Fruit fly (Drosophila melanogaster) whole organism, embryonic: ENCODE data around the gene Lst8.

Experiments used
- Atf-2 ChIP-seq: fragments of 200-800 bp; sonication (Bioruptor generic); optimal IDR thresholded peaks from 2 replicates; lab custom pipeline; 2016; ENCODE audit warnings: missing biosample characterization, missing genetic modification characterization
- BEAF-32 ChIP-seq: fragments of 200-800 bp; sonication (Bioruptor generic); optimal IDR thresholded peaks from 3 replicates; lab custom pipeline; 2017; ENCODE audit warnings: missing biosample characterization, missing genetic modification characterization, mild to moderate bottlenecking, moderate library complexity, missing genetic modification reagents
- Bteb2 ChIP-seq: fragments of 200-800 bp; sonication (Bioruptor generic); optimal IDR thresholded peaks from 2 replicates; lab custom pipeline; 2016; ENCODE audit warnings: missing biosample characterization, missing genetic modification characterization
- CG10959 ChIP-seq: fragments of 200-800 bp; sonication (Bioruptor generic); IDR thresholded peaks from 2 replicates; pipeline ENCODE4 v1.3.6; 2022; ENCODE audit warnings: missing biosample characterization, missing genetic modification characterization
- CG12299 ChIP-seq: fragments of 200-800 bp; sonication (Bioruptor generic); optimal IDR thresholded peaks from 2 replicates; lab custom pipeline; 2018; ENCODE audit warnings: missing biosample characterization, mild to moderate bottlenecking, missing genetic modification characterization
- CG12659 ChIP-seq: fragments of 200-800 bp; sonication (Bioruptor generic); optimal IDR thresholded peaks from 3 replicates; lab custom pipeline; 2017; ENCODE audit warnings: mild to moderate bottlenecking, missing biosample characterization, missing genetic modification reagents, missing genetic modification characterization
- CG14667 ChIP-seq: fragments of 200-800 bp; sonication (Bioruptor generic); IDR thresholded peaks from 2 replicates; pipeline ENCODE4 v1.3.6; 2022; ENCODE audit warnings: missing biosample characterization, missing genetic modification characterization
- CG1603 ChIP-seq: fragments of 200-800 bp; sonication (Bioruptor generic); optimal IDR thresholded peaks from 2 replicates; lab custom pipeline; 2019; ENCODE audit warnings: missing biosample characterization, mild to moderate bottlenecking, missing genetic modification characterization, moderate library complexity
- CG16863 ChIP-seq: fragments of 200-800 bp; sonication (Bioruptor generic); optimal IDR thresholded peaks from 3 replicates; lab custom pipeline; 2016; ENCODE audit warnings: missing biosample characterization, missing genetic modification characterization
- CG33213 ChIP-seq: fragments of 200-800 bp; sonication (Bioruptor generic); optimal IDR thresholded peaks from 3 replicates; lab custom pipeline; 2016; ENCODE audit warnings: missing biosample characterization, missing genetic modification characterization
- CG3838 ChIP-seq: fragments of 200-800 bp; sonication (Bioruptor generic); optimal IDR thresholded peaks from 3 replicates; lab custom pipeline; 2016; ENCODE audit warnings: missing biosample characterization, missing genetic modification characterization
- CG3995 ChIP-seq: fragments of 200-800 bp; sonication (Bioruptor generic); optimal IDR thresholded peaks from 3 replicates; lab custom pipeline; 2016; ENCODE audit warnings: missing biosample characterization, missing genetic modification characterization
- CG43689 ChIP-seq: fragments of 200-800 bp; sonication (Bioruptor generic); IDR thresholded peaks from 2 replicates; pipeline ENCODE4 v1.3.6; 2022; ENCODE audit warnings: missing biosample characterization, missing genetic modification characterization
- CG4820 ChIP-seq: fragments of 200-800 bp; sonication (Bioruptor generic); optimal IDR thresholded peaks from 3 replicates; lab custom pipeline; 2016; ENCODE audit warnings: missing biosample characterization, missing genetic modification characterization
- CG5180 ChIP-seq: fragments of 200-800 bp; sonication (Bioruptor generic); optimal IDR thresholded peaks from 3 replicates; lab custom pipeline; 2017; ENCODE audit warnings: missing biosample characterization, missing genetic modification characterization, mild to moderate bottlenecking, moderate library complexity, missing genetic modification reagents
- CG7271 ChIP-seq: fragments of 200-800 bp; sonication (Bioruptor generic); optimal IDR thresholded peaks from 2 replicates; lab custom pipeline; 2018; ENCODE audit warnings: missing biosample characterization, mild to moderate bottlenecking, missing genetic modification characterization, moderate library complexity
- CG7745 ChIP-seq: fragments of 200-800 bp; sonication (Bioruptor generic); optimal IDR thresholded peaks from 2 replicates; lab custom pipeline; 2018; ENCODE audit warnings: missing biosample characterization, mild to moderate bottlenecking, missing genetic modification characterization, moderate library complexity
- CG8478 ChIP-seq: fragments of >200 bp; optimal IDR thresholded peaks from 2 replicates; lab custom pipeline; 2018
- CG9215 ChIP-seq: fragments of 200-800 bp; sonication (Bioruptor generic); IDR thresholded peaks from 2 replicates; pipeline ENCODE4 v1.3.6; 2022; ENCODE audit warnings: missing biosample characterization, missing genetic modification characterization
- CG9437 ChIP-seq: fragments of 200-800 bp; sonication (Bioruptor generic); optimal IDR thresholded peaks from 2 replicates; lab custom pipeline; 2018; ENCODE audit warnings: missing biosample characterization, mild to moderate bottlenecking, missing genetic modification characterization
- CkIIα-i1 ChIP-seq: fragments of 200-800 bp; sonication (Bioruptor generic); IDR thresholded peaks from 2 replicates; pipeline ENCODE4 v1.3.6; 2022; ENCODE audit warnings: missing biosample characterization, missing genetic modification characterization
- ERR ChIP-seq: fragments of 200-800 bp; sonication (Bioruptor generic); optimal IDR thresholded peaks from 2 replicates; lab custom pipeline; 2016; ENCODE audit warnings: missing biosample characterization, missing genetic modification characterization
- Fer1 ChIP-seq: fragments of 200-800 bp; sonication (Bioruptor generic); optimal IDR thresholded peaks from 2 replicates; lab custom pipeline; 2017; ENCODE audit warnings: missing biosample characterization, mild to moderate bottlenecking, missing genetic modification characterization
- H15 ChIP-seq: fragments of 200-800 bp; sonication (Bioruptor generic); IDR thresholded peaks from 3 replicates; pipeline ENCODE4 v1.3.6; 2022; ENCODE audit warnings: missing biosample characterization, missing genetic modification characterization
- H2.0 ChIP-seq: fragments of 200-800 bp; sonication (Bioruptor generic); IDR thresholded peaks from 2 replicates; pipeline ENCODE4 v1.3.6; 2022; ENCODE audit warnings: missing biosample characterization, missing genetic modification characterization
- Lim3 ChIP-seq: fragments of 200-800 bp; sonication (Bioruptor generic); IDR thresholded peaks from 2 replicates; pipeline ENCODE4 v1.3.6; 2022; ENCODE audit warnings: missing biosample characterization, missing genetic modification characterization
- Mad ChIP-seq: fragments of 200-800 bp; sonication (Bioruptor generic); optimal IDR thresholded peaks from 2 replicates; lab custom pipeline; 2016; ENCODE audit warnings: missing biosample characterization, missing genetic modification characterization
- Oaz ChIP-seq: fragments of 200-800 bp; sonication (Bioruptor generic); IDR thresholded peaks from 2 replicates; pipeline ENCODE4 v1.3.6; 2022; ENCODE audit warnings: missing biosample characterization, missing genetic modification characterization
- Rfx ChIP-seq: fragments of 200-800 bp; sonication (Bioruptor generic); IDR thresholded peaks from 2 replicates; pipeline ENCODE4 v1.3.6; 2022; ENCODE audit warnings: missing biosample characterization, missing genetic modification characterization
- Sry-β ChIP-seq: fragments of 200-800 bp; sonication (Bioruptor generic); optimal IDR thresholded peaks from 2 replicates; lab custom pipeline; 2018; ENCODE audit warnings: missing biosample characterization, mild to moderate bottlenecking, missing genetic modification characterization, moderate library complexity
- TFAM ChIP-seq: fragments of 200-800 bp; sonication (Bioruptor generic); optimal IDR thresholded peaks from 2 replicates; lab custom pipeline; 2017; ENCODE audit warnings: missing biosample characterization, missing genetic modification characterization, inconsistent platforms
- YL-1 ChIP-seq: fragments of 200-800 bp; sonication (Bioruptor generic); optimal IDR thresholded peaks from 3 replicates; lab custom pipeline; 2017; ENCODE audit warnings: missing biosample characterization, mild to moderate bottlenecking, missing genetic modification characterization
- ase ChIP-seq: fragments of 200-800 bp; sonication (Bioruptor generic); IDR thresholded peaks from 3 replicates; pipeline ENCODE4 v1.3.6; 2022; ENCODE audit warnings: missing biosample characterization, missing genetic modification characterization
- cas ChIP-seq: fragments of 200-800 bp; sonication (Bioruptor generic); IDR thresholded peaks from 2 replicates; pipeline ENCODE4 v1.3.6; 2022; ENCODE audit warnings: missing biosample characterization, missing genetic modification characterization
- cato ChIP-seq: fragments of 200-800 bp; sonication (Bioruptor generic); optimal IDR thresholded peaks from 2 replicates; lab custom pipeline; 2016; ENCODE audit warnings: missing biosample characterization, missing genetic modification characterization, borderline replicate concordance
- chinmo ChIP-seq: fragments of 200-800 bp; sonication (Bioruptor generic); IDR thresholded peaks from 4 replicates; pipeline ENCODE4 v1.3.6; 2022; ENCODE audit warnings: missing biosample characterization, missing genetic modification characterization; ENCODE audit not compliant: partially characterized antibody
- corto ChIP-seq: fragments of 200-800 bp; sonication (Bioruptor generic); optimal IDR thresholded peaks from 2 replicates; lab custom pipeline; 2016; ENCODE audit warnings: missing biosample characterization, mild to moderate bottlenecking, missing genetic modification characterization, moderate library complexity
- dati ChIP-seq: fragments of 200-800 bp; sonication (Bioruptor generic); IDR thresholded peaks from 2 replicates; pipeline ENCODE4 v1.3.6; 2022; ENCODE audit warnings: missing biosample characterization, missing genetic modification characterization
- disco-r ChIP-seq: fragments of 200-800 bp; sonication (Bioruptor generic); optimal IDR thresholded peaks from 2 replicates; lab custom pipeline; 2016; ENCODE audit warnings: missing biosample characterization, missing genetic modification characterization
- dpn ChIP-seq, 2 experiments: fragments of 200-800 bp; sonication (Bioruptor generic); optimal IDR thresholded peaks; 3 replicates each; lab custom pipeline; 2016; ENCODE audit warnings: missing biosample characterization in 2 of 2, missing genetic modification characterization in 2 of 2
- fru ChIP-seq: fragments of >200 bp; optimal IDR thresholded peaks from 2 replicates; lab custom pipeline; 2017
- gsb ChIP-seq: fragments of 200-800 bp; sonication (Bioruptor generic); IDR thresholded peaks from 2 replicates; pipeline ENCODE4 v1.3.6; 2022; ENCODE audit warnings: missing biosample characterization, missing genetic modification characterization
- h ChIP-seq: fragments of >200 bp; optimal IDR thresholded peaks from 2 replicates; lab custom pipeline; 2017
- hkb ChIP-seq, 2 experiments: fragments of 200-800 bp in 1 of 2; fragments of >200 bp in 1 of 2; sonication (Bioruptor generic) in 1 of 2; IDR thresholded peaks in 1 of 2; optimal IDR thresholded peaks in 1 of 2; 2 replicates each; pipeline versions ENCODE4 v1.3.6 to Lab custom; 2017 to 2022; ENCODE audit warnings: missing biosample characterization in 1 of 2, missing genetic modification characterization in 1 of 2
- jumu ChIP-seq: fragments of 200-800 bp; sonication (Bioruptor generic); optimal IDR thresholded peaks from 3 replicates; lab custom pipeline; 2016; ENCODE audit warnings: missing biosample characterization, missing genetic modification characterization
- lab ChIP-seq: fragments of 200-800 bp; sonication (Bioruptor generic); optimal IDR thresholded peaks from 3 replicates; lab custom pipeline; 2017; ENCODE audit warnings: missing biosample characterization, missing genetic modification characterization, mild to moderate bottlenecking, moderate library complexity, missing genetic modification reagents
- luna ChIP-seq: fragments of 200-800 bp; sonication (Bioruptor generic); optimal IDR thresholded peaks from 2 replicates; lab custom pipeline; 2016; ENCODE audit warnings: missing biosample characterization, missing genetic modification characterization
- nau ChIP-seq: fragments of 200-800 bp; sonication (Bioruptor generic); optimal IDR thresholded peaks from 3 replicates; lab custom pipeline; 2017; ENCODE audit warnings: missing biosample characterization, mild to moderate bottlenecking, missing genetic modification characterization, missing genetic modification reagents
- slp2 ChIP-seq: fragments of 200-800 bp; sonication (Bioruptor generic); optimal IDR thresholded peaks from 2 replicates; lab custom pipeline; 2016; ENCODE audit warnings: missing biosample characterization, missing genetic modification characterization
- unc-4 ChIP-seq: fragments of 200-800 bp; sonication (Bioruptor generic); IDR thresholded peaks from 2 replicates; pipeline ENCODE4 v1.3.6; 2022; ENCODE audit warnings: missing biosample characterization, missing genetic modification characterization; ENCODE audit not compliant: partially characterized antibody

Lst8 gene

DNA sequence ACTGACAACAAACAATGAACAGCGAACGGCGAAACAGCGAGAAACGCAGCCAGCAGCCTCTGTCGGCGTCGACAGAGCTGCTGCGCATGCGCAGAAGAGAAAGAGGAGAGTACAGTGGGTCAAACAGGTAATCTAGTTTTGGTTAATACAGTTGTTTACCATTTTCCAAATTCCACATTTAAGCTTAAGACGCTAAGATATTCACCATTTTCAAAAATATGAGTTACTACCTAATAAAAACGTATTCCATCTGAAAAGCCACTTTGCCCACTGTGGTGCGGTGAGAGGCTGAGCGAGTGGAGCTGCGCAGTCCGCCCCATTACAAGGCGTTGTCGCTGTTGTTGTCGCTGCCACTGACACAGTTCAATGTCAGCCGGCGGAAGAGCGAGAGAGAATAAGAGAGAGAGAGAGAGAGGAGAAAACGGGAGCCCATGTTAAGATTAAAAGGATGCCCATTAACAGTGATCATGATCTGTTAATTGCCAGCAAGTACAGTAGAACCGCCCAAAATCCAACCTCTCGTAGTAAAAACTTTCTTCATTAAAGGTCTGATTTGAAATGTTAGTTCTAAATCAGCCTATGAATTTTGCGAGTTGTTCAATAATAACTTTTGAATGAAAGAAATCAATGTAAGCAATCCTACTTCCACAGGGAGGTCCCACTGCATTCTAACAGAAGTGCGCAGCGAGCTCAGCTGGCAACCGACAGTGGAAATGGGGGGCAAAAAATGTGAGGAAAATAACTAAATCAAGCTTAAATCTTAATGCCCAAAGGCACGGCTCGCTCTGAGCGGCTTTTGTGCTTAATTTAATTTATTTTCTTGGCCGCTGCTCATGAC lies 45.2 kb upstream of the Lst8 start (continued):
- TF ChIP-seq cas (GFP tag; lab: Robert Waterston, UW) (peak; percentile 66), H2.0 (peak; percentile 96), ase (GFP tag; lab: Robert Waterston, UW) (peak; percentile 95), H15 (GFP tag; lab: Robert Waterston, UW) (peak; percentile 95), TFAM (GFP tag; lab: Kevin White, UChicago) (peak; percentile 78), CG12299 (peak; percentile 80), h (lab: Kevin White, UChicago) (no peak), CG33213 (peak; percentile 91), CG1603 (tag; lab: Kevin White, UChicago) (peak; percentile 98), corto (GFP tag; lab: Kevin White, UChicago) (peak; percentile 81), ERR (GFP tag; lab: Kevin White, UChicago) (peak; percentile 79), jumu (GFP tag; lab: Kevin White, UChicago) (peak; percentile 95), disco-r (GFP tag; lab: Kevin White, UChicago) (peak; percentile 91), gsb (GFP tag; lab: Robert Waterston, UW) (peak; percentile 86), Oaz (GFP tag; lab: Robert Waterston, UW) (peak; percentile 90), Rfx (GFP tag; lab: Robert Waterston, UW) (peak; percentile 90), BEAF-32 (no peak), CG10959 (GFP tag; lab: Robert Waterston, UW) (peak; percentile 91), CG3838 (peak; percentile 86), CG16863 (GFP tag; lab: Kevin White, UChicago) (peak; percentile 95), Fer1 (GFP tag; lab: Kevin White, UChicago) (peak; percentile 90), Atf-2 (peak; percentile 95), dati (GFP tag; lab: Robert Waterston, UW) (peak; percentile 93), CG43689 (GFP tag; lab: Robert Waterston, UW) (peak; percentile 90), hkb (optimal IDR thresholded peaks at IDR 0.05; lab: Kevin White, UChicago) (no peak), hkb (GFP tag; IDR thresholded peaks at IDR 0.05; lab: Robert Waterston, UW) (peak; percentile 98), Sry-β (GFP tag; lab: Kevin White, UChicago) (peak; percentile 45), unc-4 (GFP tag; lab: Robert Waterston, UW) (no peak), cato (GFP tag; lab: Kevin White, UChicago) (peak; percentile 90), chinmo (GFP tag; lab: Robert Waterston, UW) (no peak), slp2 (peak; percentile 87), luna (GFP tag; lab: Kevin White, UChicago) (peak; percentile 66), CG9437 (GFP tag; lab: Kevin White, UChicago) (peak; percentile 78), CkIIα-i1 (GFP tag; lab: Robert Waterston, UW) (peak; percentile 63; the same call in 1 of the 2 replicates), CG7745 (tag; lab: Kevin White, UChicago) (peak; percentile 19), CG9215 (GFP tag; lab: Robert Waterston, UW) (peak; percentile 73), CG5180 (peak; percentile 79), CG8478 (lab: Kevin White, UChicago) (no peak), Mad (GFP tag; lab: Kevin White, UChicago) (peak; percentile 91), nau (peak; percentile 88), CG7271 (tag; lab: Kevin White, UChicago) (peak; percentile 46), CG4820 (GFP tag; lab: Kevin White, UChicago) (peak; percentile 92), Bteb2 (GFP tag; lab: Kevin White, UChicago) (peak; percentile 89), YL-1 (GFP tag; lab: Kevin White, UChicago) (peak; percentile 64), CG3995 (GFP tag; lab: Kevin White, UChicago) (peak; percentile 43), fru (no peak), CG14667 (GFP tag; lab: Robert Waterston, UW) (peak; percentile 87), CG12659 (GFP tag; lab: Kevin White, UChicago) (peak; percentile 94), lab (GFP tag; lab: Kevin White, UChicago) (peak; percentile 93), dpn (GFP tag; optimal IDR thresholded peaks at IDR 0.05; lab: Kevin White, UChicago) (peak; percentile 93 to 95), Lim3 (peak; percentile 85)
